Worm (Caenorhabditis elegans): ENCODE measurements around the gene lrr-1.

lrr-1 gene

ce11 chrII:4994939-4995338 is 41.3 kb downstream of the lrr-1 start, which contains the start of gene rnh-1.0:
rnh-1.0 (plus strand) TSS chrII:4995327.
- TF ChIP-seq ceh-6 (GFP tag; optimal IDR thresholded peaks at IDR 0.05) (no peak), unc-55 (GFP tag; optimal IDR thresholded peaks at IDR 0.05) (peak; percentile 31)

- TF ChIP-seq hlh-15 (tag; optimal IDR thresholded peaks at IDR 0.05), result no peak
- TF ChIP-seq hlh-6 (tag; optimal IDR thresholded peaks at IDR 0.05), result no peak
- peak; percentile 2 for TF ChIP-seq tbx-7 (tag; optimal IDR thresholded peaks at IDR 0.05)
- peak; percentile 32 for TF ChIP-seq zip-5 (tag; optimal IDR thresholded peaks at IDR 0.05)
- TF ChIP-seq ceh-9 (tag; optimal IDR thresholded peaks at IDR 0.05), result no peak
- peak; percentile 47 for TF ChIP-seq C08G9.2 (tag; optimal IDR thresholded peaks at IDR 0.05)
- no peak for TF ChIP-seq fkh-6 (tag; optimal IDR thresholded peaks at IDR 0.05)
- TF ChIP-seq ceh-48 (tag; optimal IDR thresholded peaks at IDR 0.05), result peak; percentile 66
- TF ChIP-seq ama-1 (optimal IDR thresholded peaks at IDR 0.05), result no peak
- peak; percentile 5 for TF ChIP-seq ceh-2 (tag; optimal IDR thresholded peaks at IDR 0.05)
- no peak for TF ChIP-seq ceh-45 (GFP tag; IDR thresholded peaks at IDR 0.05)
- no peak for TF ChIP-seq hlh-30 (tag; optimal IDR thresholded peaks at IDR 0.05; ENCODE audit: insufficient read depth)
- no peak for TF ChIP-seq T23F11.4 (GFP tag; optimal IDR thresholded peaks at IDR 0.05)
- TF ChIP-seq nfya-1 (tag; optimal IDR thresholded peaks at IDR 0.05), result peak; percentile 2
- TF ChIP-seq fkh-10 (GFP tag; optimal IDR thresholded peaks at IDR 0.05), result no peak
- TF ChIP-seq ztf-16 (tag; optimal IDR thresholded peaks at IDR 0.05), result no peak
- peak; percentile 27 for TF ChIP-seq ets-4 (tag; optimal IDR thresholded peaks at IDR 0.05)
- TF ChIP-seq tbx-2 (tag; optimal IDR thresholded peaks at IDR 0.05), result peak; percentile 62
- TF ChIP-seq ceh-31 (tag; optimal IDR thresholded peaks at IDR 0.05), result peak; percentile 70
- peak; percentile 47 for TF ChIP-seq unc-42 (tag; optimal IDR thresholded peaks at IDR 0.05)
- peak; percentile 16 for TF ChIP-seq ceh-14 (tag; optimal IDR thresholded peaks at IDR 0.05)
- peak; percentile 1 for TF ChIP-seq ceh-34 (tag; optimal IDR thresholded peaks at IDR 0.05)
Observed at ce11 chrII:4993530-4994192, 42.6 kb downstream of the lrr-1 start, which contains the start of the genes eif-1 and vps-24. eif-1 (minus strand) TSS chrII:4993580. vps-24 (plus strand) TSS chrII:4993998.

ce11 chrII:4992977-4993376 is 43.3 kb downstream of the lrr-1 start, which contains the start of gene pigb-1:
pigb-1 (minus strand) TSS chrII:4993077.
- TF ChIP-seq ref-2 (tag; optimal IDR thresholded peaks at IDR 0.05), result no peak
- TF ChIP-seq unc-86 (tag; optimal IDR thresholded peaks at IDR 0.05), result no peak
- no peak for TF ChIP-seq che-1 (tag; optimal IDR thresholded peaks at IDR 0.05)
- TF ChIP-seq ttx-3 (tag; optimal IDR thresholded peaks at IDR 0.05), result no peak
- TF ChIP-seq mec-3 (tag; optimal IDR thresholded peaks at IDR 0.05; ENCODE audit: borderline replicate concordance), result no peak
- TF ChIP-seq ahr-1 (tag; optimal IDR thresholded peaks at IDR 0.05), result no peak
- TF ChIP-seq hlh-15 (tag; optimal IDR thresholded peaks at IDR 0.05), result no peak
- no peak for TF ChIP-seq ceh-30 (tag; optimal IDR thresholded peaks at IDR 0.05)

ce11 chrII:4989802-4990201 is 46.4 kb downstream of the lrr-1 start, which contains the start of gene T27F7.12:
T27F7.12 (plus strand) TSS chrII:4990102.
- TF ChIP-seq F13H6.1 (tag; optimal IDR thresholded peaks at IDR 0.05) (no peak), K09A11.1 (tag; optimal IDR thresholded peaks at IDR 0.05; ENCODE audit: insufficient read depth) (no peak), dve-1 (tag; optimal IDR thresholded peaks at IDR 0.05) (no peak), ceh-48 (tag; optimal IDR thresholded peaks at IDR 0.05) (no peak), ceh-6 (GFP tag; optimal IDR thresholded peaks at IDR 0.05) (no peak), nfya-1 (tag; optimal IDR thresholded peaks at IDR 0.05) (no peak), C38D4.7 (GFP tag; optimal IDR thresholded peaks at IDR 0.05) (no peak), nhr-11 (tag; optimal IDR thresholded peaks at IDR 0.05) (no peak), hlh-8 (tag; optimal IDR thresholded peaks at IDR 0.05) (no peak), tbx-7 (tag; optimal IDR thresholded peaks at IDR 0.05) (no peak), ceh-24 (tag; optimal IDR thresholded peaks at IDR 0.05) (no peak), C08G9.2 (tag; optimal IDR thresholded peaks at IDR 0.05) (no peak), ceh-18 (tag; optimal IDR thresholded peaks at IDR 0.05) (no peak), dmd-4 (tag; optimal IDR thresholded peaks at IDR 0.05; ENCODE audit: borderline replicate concordance) (no peak)

Data from whole organism, late embryonic.